Worm (Caenorhabditis elegans) whole organism, midembryonic: ENCODE measurements around the gene cpx-2.

Experiments
- T22C8.4 ChIP-seq: fragments of 200-800 bp; sonication (Bioruptor generic); IDR thresholded peaks from 2 replicates; pipeline ENCODE4 v1.3.6; 2022; ENCODE audit warnings: missing genetic modification characterization, missing compliant biosample characterization
- cog-1 ChIP-seq: sonication (generic microtip); optimal IDR thresholded peaks from 2 replicates; lab custom pipeline; 2016; ENCODE audit warnings: missing genetic modification characterization, missing compliant biosample characterization
- flt-1 ChIP-seq: fragments of 200-800 bp; sonication (Bioruptor generic); IDR thresholded peaks from 2 replicates; pipeline ENCODE4 v1.3.6; 2022; ENCODE audit warnings: missing genetic modification characterization, missing compliant biosample characterization
- klf-2 ChIP-seq: fragments of 200-800 bp; sonication (Bioruptor generic); conservative IDR thresholded peaks from 2 replicates; pipeline ENCODE4 v1.3.6; 2022; ENCODE audit warnings: missing genetic modification reagents, missing genetic modification characterization, missing compliant biosample characterization
- med-1 ChIP-seq: sonication (generic microtip); optimal IDR thresholded peaks from 2 replicates; lab custom pipeline; 2017; ENCODE audit warnings: missing genetic modification characterization, mild to moderate bottlenecking, missing compliant biosample characterization, antibody characterized with exemption, missing genetic modification reagents; ENCODE audit not compliant: insufficient read depth
- ref-1 ChIP-seq: fragments of 200-800 bp; sonication (Bioruptor generic); conservative IDR thresholded peaks from 2 replicates; pipeline ENCODE4 v1.3.6; 2022; ENCODE audit warnings: missing genetic modification reagents, missing genetic modification characterization, missing compliant biosample characterization
- tab-1 ChIP-seq: fragments of 200-800 bp; sonication (Bioruptor generic); IDR thresholded peaks from 2 replicates; pipeline ENCODE4 v1.3.6; 2022; ENCODE audit warnings: missing genetic modification characterization, missing compliant biosample characterization
- ztf-23 ChIP-seq: fragments of 200-800 bp; sonication (Bioruptor generic); IDR thresholded peaks from 2 replicates; pipeline ENCODE4 v1.3.6; 2022; ENCODE audit warnings: missing genetic modification reagents, missing genetic modification characterization, missing compliant biosample characterization
- ztf-29 ChIP-seq: fragments of 200-800 bp; sonication (Bioruptor generic); IDR thresholded peaks from 2 replicates; pipeline ENCODE4 v1.3.6; 2022; ENCODE audit warnings: missing genetic modification reagents, missing genetic modification characterization, missing compliant biosample characterization

Gene cpx-2

DNA sequence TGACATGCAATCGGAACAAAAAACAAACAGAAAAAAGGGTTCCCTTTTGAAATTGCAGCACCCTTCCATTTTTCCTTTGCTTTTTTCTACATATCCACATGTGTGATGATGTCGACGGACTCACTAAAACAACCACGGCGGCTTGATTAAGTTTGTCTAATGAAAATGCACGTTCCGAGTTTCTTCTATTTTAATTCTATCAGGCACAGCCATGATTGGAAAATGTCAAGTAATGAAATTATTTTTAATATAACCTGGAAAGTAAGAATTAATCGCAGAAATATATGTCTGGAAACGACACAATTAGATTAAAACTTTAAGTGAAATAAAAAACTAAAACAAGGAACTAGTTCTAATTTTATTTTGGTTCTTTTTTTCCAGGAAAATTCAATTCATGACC, 37.2 kb downstream of the cpx-2 start:
- no peak for TF ChIP-seq ztf-29 (GFP tag; lab: Robert Waterston, UW)
- no peak for TF ChIP-seq klf-2 (GFP tag; lab: Robert Waterston, UW)
- TF ChIP-seq cog-1 = no peak
- no peak for TF ChIP-seq ref-1 (GFP tag; lab: Robert Waterston, UW)
- TF ChIP-seq ztf-23 (GFP tag; lab: Robert Waterston, UW) = no peak
- TF ChIP-seq tab-1 = no peak
- no peak for TF ChIP-seq med-1
- TF ChIP-seq T22C8.4 = no peak
- no peak for TF ChIP-seq flt-1

DNA sequence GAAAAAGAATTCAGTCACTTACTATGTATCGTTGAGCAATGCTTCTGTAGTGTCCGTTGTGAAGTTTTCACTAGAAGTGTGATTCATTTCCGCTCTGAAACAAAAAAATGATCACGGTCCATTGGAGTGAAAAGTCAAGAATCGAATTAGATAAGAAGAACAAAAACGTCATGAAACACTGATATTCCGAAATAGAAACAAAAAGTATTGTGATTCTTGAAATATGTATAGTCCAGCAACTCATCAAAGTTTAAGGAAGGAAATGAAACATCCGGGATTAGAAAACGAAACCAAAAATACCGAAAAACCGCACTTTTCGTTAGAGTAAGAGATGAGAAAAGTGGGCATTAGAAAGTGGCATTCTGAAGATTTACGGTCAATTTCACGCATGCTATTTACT, 38.4 kb downstream of the cpx-2 start, which contains the start of gene npr-10:
Gene npr-10, minus strand, starts transcription at position 101 of the 400 bp plus-strand sequence.
- TF ChIP-seq T22C8.4 (no peak), ztf-29 (GFP tag; lab: Robert Waterston, UW) (no peak), med-1 (no peak), ztf-23 (GFP tag; lab: Robert Waterston, UW) (no peak), klf-2 (GFP tag; lab: Robert Waterston, UW) (no peak), cog-1 (no peak)

DNA sequence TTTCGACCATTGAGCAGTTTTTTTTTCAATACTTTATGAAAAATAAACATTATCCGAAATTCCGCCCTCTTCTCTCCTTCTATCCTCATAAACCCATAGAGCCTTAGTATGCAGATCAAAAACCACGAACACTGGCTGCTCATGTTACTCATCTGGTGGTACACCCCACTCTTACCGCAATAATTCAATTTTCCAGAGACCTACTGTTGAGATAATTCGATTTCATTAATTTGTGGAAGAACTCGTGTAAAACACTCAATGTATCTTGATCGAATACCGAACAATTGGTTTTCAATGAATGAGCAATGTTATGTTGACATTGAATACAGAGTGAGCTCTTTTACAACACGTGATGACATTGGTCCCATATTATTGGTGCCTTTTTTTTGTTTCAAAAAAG, 49.6 kb downstream of the cpx-2 start:
- no peak for TF ChIP-seq ztf-23 (GFP tag; lab: Robert Waterston, UW)
- TF ChIP-seq med-1 = no peak
- no peak for TF ChIP-seq cog-1
- no peak for TF ChIP-seq klf-2 (GFP tag; lab: Robert Waterston, UW)
- no peak for TF ChIP-seq flt-1
- no peak for TF ChIP-seq ref-1 (GFP tag; lab: Robert Waterston, UW)
- TF ChIP-seq ztf-29 (GFP tag; lab: Robert Waterston, UW) = no peak
- TF ChIP-seq T22C8.4 = no peak
- TF ChIP-seq tab-1 = no peak
